Worm (Caenorhabditis elegans) whole organism, L1 larva: Measurements from ENCODE around the gene C53D6.8.

Experiments used
- C04F5.9 ChIP-seq: sonication (generic microtip); optimal IDR thresholded peaks from 2 replicates; lab custom pipeline; 2016; ENCODE audit warnings: missing genetic modification characterization, missing compliant biosample characterization
- C16A3.4 ChIP-seq: fragments of 150-350 bp; optimal IDR thresholded peaks from 2 replicates; lab custom pipeline; 2014; ENCODE audit warnings: missing biosample characterization, missing genetic modification characterization
- aha-1 ChIP-seq: fragments of 150-350 bp; optimal IDR thresholded peaks from 2 replicates; lab custom pipeline; 2014; ENCODE audit warnings: missing biosample characterization, missing genetic modification characterization
- alr-1 ChIP-seq: fragments of 200-800 bp; sonication (Bioruptor generic); optimal IDR thresholded peaks from 2 replicates; lab custom pipeline; 2018; ENCODE audit warnings: borderline replicate concordance, mild to moderate bottlenecking, missing genetic modification characterization, missing compliant biosample characterization
- aly-2 ChIP-seq: fragments of 150-350 bp; optimal IDR thresholded peaks from 2 replicates; lab custom pipeline; 2014; ENCODE audit warnings: missing biosample characterization, missing genetic modification characterization
- ceh-8 ChIP-seq: fragments of 200-800 bp; sonication (Bioruptor generic); optimal IDR thresholded peaks from 2 replicates; lab custom pipeline; 2018; ENCODE audit warnings: mild to moderate bottlenecking, missing genetic modification characterization, moderate library complexity, missing compliant biosample characterization
- ceh-82 ChIP-seq, 3 experiments: fragments of 150-350 bp in 1 of 3; sonication (generic microtip) in 2 of 3; optimal IDR thresholded peaks; 2 replicates each; lab custom pipeline; 2014 to 2017; ENCODE audit warnings: missing biosample characterization in 3 of 3, missing genetic modification characterization in 3 of 3
- dpl-1 ChIP-seq, 3 experiments: fragments of 150-350 bp in 2 of 3; sonication (generic microtip) in 1 of 3; optimal IDR thresholded peaks; 2 replicates each; lab custom pipeline; 2014 to 2017; ENCODE audit warnings: missing biosample characterization in 3 of 3, missing genetic modification characterization in 3 of 3, missing genetic modification reagents in 3 of 3
- dsc-1 ChIP-seq: sonication (generic microtip); optimal IDR thresholded peaks from 2 replicates; lab custom pipeline; 2016; ENCODE audit warnings: mild to moderate bottlenecking, missing genetic modification characterization, missing compliant biosample characterization
- efl-3 ChIP-seq: fragments of 200-800 bp; sonication (Bioruptor generic); optimal IDR thresholded peaks from 2 replicates; lab custom pipeline; 2018; ENCODE audit warnings: mild to moderate bottlenecking, missing genetic modification characterization, missing compliant biosample characterization
- elt-2 ChIP-seq: sonication (generic microtip); optimal IDR thresholded peaks from 2 replicates; lab custom pipeline; 2016; ENCODE audit warnings: missing genetic modification characterization, mild to moderate bottlenecking, inconsistent platforms, missing compliant biosample characterization, missing genetic modification reagents
- elt-3 ChIP-seq, 6 experiments: fragments of 150-350 bp in 1 of 6; sonication (generic microtip); optimal IDR thresholded peaks; 2 replicates each; lab custom pipeline; 2017 to 2018; ENCODE audit warnings: missing biosample characterization in 6 of 6, missing genetic modification characterization in 6 of 6, inconsistent platforms in 1 of 6
- ets-5 ChIP-seq: fragments of 200-800 bp; sonication (Bioruptor generic); IDR thresholded peaks from 2 replicates; pipeline ENCODE4 v1.3.6; 2022; ENCODE audit warnings: missing genetic modification characterization, missing compliant biosample characterization
- fkh-10 ChIP-seq: sonication (generic microtip); optimal IDR thresholded peaks from 2 replicates; lab custom pipeline; 2017; ENCODE audit warnings: missing biosample characterization, missing genetic modification reagents, missing genetic modification characterization
- fos-1 ChIP-seq: fragments of 150-350 bp; optimal IDR thresholded peaks from 2 replicates; lab custom pipeline; 2014; ENCODE audit warnings: missing biosample characterization, missing genetic modification characterization
- grh-1 ChIP-seq: fragments of 200-800 bp; sonication (Bioruptor generic); IDR thresholded peaks from 2 replicates; pipeline ENCODE4 v1.3.6; 2022; ENCODE audit warnings: missing genetic modification reagents, missing genetic modification characterization, missing compliant biosample characterization
- hlh-17 ChIP-seq: fragments of 200-800 bp; sonication (Bioruptor generic); optimal IDR thresholded peaks from 2 replicates; lab custom pipeline; 2018; ENCODE audit warnings: missing genetic modification characterization, mild to moderate bottlenecking, missing compliant biosample characterization, moderate library complexity, borderline replicate concordance
- hlh-4 ChIP-seq: sonication (generic microtip); optimal IDR thresholded peaks from 2 replicates; lab custom pipeline; 2016; ENCODE audit warnings: mild to moderate bottlenecking, missing genetic modification characterization, missing compliant biosample characterization
- hpl-2 ChIP-seq: fragments of 150-350 bp; optimal IDR thresholded peaks from 2 replicates; lab custom pipeline; 2014; ENCODE audit warnings: missing biosample characterization, missing genetic modification reagents, missing genetic modification characterization
- irx-1 ChIP-seq: sonication (generic microtip); optimal IDR thresholded peaks from 2 replicates; lab custom pipeline; 2016; ENCODE audit warnings: missing genetic modification characterization, missing compliant biosample characterization
- lin-13 ChIP-seq: fragments of 150-350 bp; optimal IDR thresholded peaks from 2 replicates; lab custom pipeline; 2014; ENCODE audit warnings: missing biosample characterization, missing genetic modification reagents, missing genetic modification characterization
- lin-14 ChIP-seq: fragments of 200-800 bp; sonication (Bioruptor generic); optimal IDR thresholded peaks from 2 replicates; lab custom pipeline; 2018; ENCODE audit warnings: mild to moderate bottlenecking, missing genetic modification characterization, moderate library complexity, missing compliant biosample characterization
- lin-15B ChIP-seq: fragments of 150-350 bp; sonication (generic microtip); optimal IDR thresholded peaks from 3 replicates; lab custom pipeline; 2014; ENCODE audit warnings: missing biosample characterization, missing genetic modification characterization
- lin-35 ChIP-seq, 2 experiments: fragments of 150-350 bp; optimal IDR thresholded peaks; 2 replicates each; lab custom pipeline; 2014; ENCODE audit warnings: missing biosample characterization in 2 of 2, missing genetic modification characterization in 2 of 2, missing genetic modification reagents in 2 of 2
- lin-39 ChIP-seq: fragments of 150-350 bp; optimal IDR thresholded peaks from 2 replicates; lab custom pipeline; 2014; ENCODE audit warnings: missing biosample characterization, missing genetic modification reagents, missing genetic modification characterization
- lsy-2 ChIP-seq, 2 experiments: fragments of 150-350 bp; optimal IDR thresholded peaks; 2 replicates each; lab custom pipeline; 2014; ENCODE audit warnings: missing biosample characterization in 2 of 2, missing genetic modification characterization in 2 of 2
- mab-9 ChIP-seq: fragments of 200-800 bp; sonication (Bioruptor generic); IDR thresholded peaks from 2 replicates; pipeline ENCODE4 v1.3.6; 2022; ENCODE audit warnings: missing genetic modification reagents, missing genetic modification characterization, missing compliant biosample characterization
- mdl-1 ChIP-seq, 2 experiments: fragments of 150-350 bp; optimal IDR thresholded peaks; 2 replicates each; lab custom pipeline; 2014 to 2017; ENCODE audit warnings: missing biosample characterization in 2 of 2, missing genetic modification characterization in 2 of 2, inconsistent platforms in 1 of 2
- mep-1 ChIP-seq: fragments of 150-350 bp; optimal IDR thresholded peaks from 2 replicates; lab custom pipeline; 2014; ENCODE audit warnings: missing biosample characterization, missing genetic modification characterization
- nhr-11 ChIP-seq: fragments of 150-350 bp; optimal IDR thresholded peaks from 2 replicates; lab custom pipeline; 2014; ENCODE audit warnings: missing biosample characterization, missing genetic modification characterization
- nhr-19 ChIP-seq: fragments of 200-800 bp; sonication (Bioruptor generic); conservative IDR thresholded peaks from 2 replicates; pipeline ENCODE4 v1.3.6; 2022; ENCODE audit warnings: missing genetic modification characterization, missing compliant biosample characterization
- nhr-20 ChIP-seq: sonication (generic microtip); optimal IDR thresholded peaks from 2 replicates; lab custom pipeline; 2016; ENCODE audit warnings: mild to moderate bottlenecking, missing genetic modification characterization, missing compliant biosample characterization
- nhr-237 ChIP-seq: fragments of 150-350 bp; optimal IDR thresholded peaks from 2 replicates; lab custom pipeline; 2014; ENCODE audit warnings: missing biosample characterization, missing genetic modification characterization
- nhr-28 ChIP-seq: fragments of 150-350 bp; optimal IDR thresholded peaks from 2 replicates; lab custom pipeline; 2014; ENCODE audit warnings: missing biosample characterization, missing genetic modification characterization
- nhr-47 ChIP-seq: sonication (generic microtip); optimal IDR thresholded peaks from 2 replicates; lab custom pipeline; 2016; ENCODE audit warnings: mild to moderate bottlenecking, missing genetic modification characterization, moderate library complexity, missing compliant biosample characterization
- nhr-71 ChIP-seq: sonication (generic microtip); optimal IDR thresholded peaks from 2 replicates; lab custom pipeline; 2016; ENCODE audit warnings: mild to moderate bottlenecking, missing genetic modification characterization, moderate library complexity, missing compliant biosample characterization
- nhr-76 ChIP-seq: sonication (generic microtip); optimal IDR thresholded peaks from 2 replicates; lab custom pipeline; 2017; ENCODE audit warnings: missing biosample characterization, missing genetic modification characterization
- nhr-77 ChIP-seq: fragments of 150-350 bp; optimal IDR thresholded peaks from 2 replicates; lab custom pipeline; 2014; ENCODE audit warnings: missing biosample characterization, missing genetic modification characterization
- pax-3 ChIP-seq: fragments of 200-800 bp; sonication (Bioruptor generic); optimal IDR thresholded peaks from 2 replicates; lab custom pipeline; 2018; ENCODE audit warnings: mild to moderate bottlenecking, missing genetic modification characterization, moderate library complexity, missing compliant biosample characterization
- rnt-1 ChIP-seq: sonication (generic microtip); optimal IDR thresholded peaks from 2 replicates; lab custom pipeline; 2016; ENCODE audit warnings: mild to moderate bottlenecking, missing genetic modification characterization, moderate library complexity, missing compliant biosample characterization
- skn-1 ChIP-seq: fragments of 150-350 bp; optimal IDR thresholded peaks from 2 replicates; lab custom pipeline; 2014; ENCODE audit warnings: missing biosample characterization, missing genetic modification characterization
- snu-23 ChIP-seq: sonication (generic microtip); optimal IDR thresholded peaks from 2 replicates; lab custom pipeline; 2016; ENCODE audit warnings: missing genetic modification characterization, missing compliant biosample characterization
- sptf-1 ChIP-seq: fragments of 150-350 bp; optimal IDR thresholded peaks from 2 replicates; lab custom pipeline; 2014; ENCODE audit warnings: missing biosample characterization, missing genetic modification characterization
- sup-37 ChIP-seq: fragments of 200-800 bp; sonication (Bioruptor generic); optimal IDR thresholded peaks from 2 replicates; lab custom pipeline; 2018; ENCODE audit warnings: mild to moderate bottlenecking, missing genetic modification characterization, missing compliant biosample characterization
- swsn-7 ChIP-seq: sonication (generic microtip); optimal IDR thresholded peaks from 2 replicates; lab custom pipeline; 2016; ENCODE audit warnings: missing genetic modification characterization, missing compliant biosample characterization
- tbx-2 ChIP-seq: sonication (generic microtip); optimal IDR thresholded peaks from 2 replicates; lab custom pipeline; 2016; ENCODE audit warnings: missing genetic modification characterization, missing compliant biosample characterization
- tlp-1 ChIP-seq: fragments of 150-350 bp; optimal IDR thresholded peaks from 2 replicates; lab custom pipeline; 2014; ENCODE audit warnings: missing biosample characterization, missing genetic modification characterization
- ztf-11 ChIP-seq, 2 experiments: sonication (generic microtip); optimal IDR thresholded peaks; 2 replicates each; lab custom pipeline; 2016 to 2017; ENCODE audit warnings: missing genetic modification characterization in 2 of 2, missing biosample characterization in 1 of 2, missing compliant biosample characterization in 1 of 2
- ztf-4 ChIP-seq: fragments of 150-350 bp; optimal IDR thresholded peaks from 2 replicates; lab custom pipeline; 2014; ENCODE audit warnings: missing biosample characterization, missing genetic modification characterization

C53D6.8 gene

DNA sequence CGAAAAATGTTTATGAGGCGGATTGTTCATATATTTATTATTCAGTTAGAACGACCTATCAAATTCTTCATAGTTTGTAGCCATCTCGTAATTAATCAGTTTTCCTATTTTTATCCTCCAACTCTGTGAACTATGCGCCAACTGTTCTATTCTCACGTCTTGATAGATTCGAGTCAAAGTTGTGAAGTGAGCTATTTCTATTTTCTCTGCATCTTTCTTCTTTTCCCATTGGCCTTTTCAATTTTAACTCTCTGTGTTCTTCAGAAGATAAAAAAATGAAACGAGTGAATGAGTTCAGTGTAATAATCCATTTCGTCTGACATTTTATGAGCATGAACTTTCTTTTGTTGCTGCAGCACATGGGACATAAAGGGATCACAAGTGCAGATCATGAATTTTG, 24.5 kb downstream of the C53D6.8 start (continued):
- TF ChIP-seq ceh-8 (no peak), tlp-1 (tag; lab: Kevin White, UChicago) (no peak), nhr-47 (no peak), fkh-10 (GFP tag; lab: Kevin White, UChicago) (no peak), lin-15B (no peak), grh-1 (no peak), lin-35 (GFP tag; optimal IDR thresholded peaks at IDR 0.05; lab: Kevin White, UChicago) (no peak), nhr-20 (tag; lab: Kevin White, UChicago) (peak; percentile 14), ceh-82 (tag; optimal IDR thresholded peaks at IDR 0.05; lab: Kevin White, UChicago) (no peak), nhr-19 (GFP tag; lab: Robert Waterston, UW) (0 out of 2 replicates have a peak, but pooled peaks have one; percentile 15), ztf-4 (tag; lab: Kevin White, UChicago) (no peak), lin-39 (tag; lab: Kevin White, UChicago) (peak; percentile 5), nhr-237 (no peak), rnt-1 (tag; lab: Kevin White, UChicago) (peak; percentile 60), aly-2 (no peak), swsn-7 (tag; lab: Kevin White, UChicago) (no peak), hlh-17 (GFP tag; lab: Kevin White, UChicago) (no peak)

DNA sequence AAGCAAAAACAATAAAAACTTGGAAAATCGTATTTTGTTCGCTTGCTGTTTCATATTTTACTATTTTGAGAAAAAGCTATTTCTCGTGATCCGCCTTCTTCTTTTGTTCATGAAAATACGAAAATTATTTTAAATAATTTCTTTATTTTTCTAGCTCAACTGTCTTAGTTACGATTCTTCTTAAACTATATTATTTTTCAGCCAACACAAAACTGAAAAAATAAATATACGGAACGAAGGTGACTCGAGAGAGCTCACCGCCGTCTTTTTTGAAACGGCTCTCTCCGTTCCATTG, 27.3 kb downstream of the C53D6.8 start, which contains the start of gene pdzd-8:
Gene pdzd-8, plus strand, starts transcription at position 196 of the 295 bp plus-strand sequence.
- no peak for TF ChIP-seq ztf-11 (tag; optimal IDR thresholded peaks at IDR 0.05; lab: Kevin White, UChicago)
- no peak for TF ChIP-seq skn-1 (tag; lab: Kevin White, UChicago)
- TF ChIP-seq lin-14 = no peak
- TF ChIP-seq nhr-20 (tag; lab: Kevin White, UChicago) = no peak
- TF ChIP-seq aly-2 = no peak
- TF ChIP-seq lin-15B = no peak
- no peak for TF ChIP-seq sup-37 (GFP tag; lab: Kevin White, UChicago)
- no peak for TF ChIP-seq nhr-28 (tag; lab: Kevin White, UChicago)
- TF ChIP-seq sptf-1 (tag; lab: Kevin White, UChicago) = no peak
- no peak for TF ChIP-seq snu-23 (GFP tag; lab: Kevin White, UChicago)
- no peak for TF ChIP-seq aha-1 (tag; lab: Kevin White, UChicago)
- TF ChIP-seq elt-3 (tag; optimal IDR thresholded peaks at IDR 0.05; lab: Kevin White, UChicago) = no peak
- no peak for TF ChIP-seq irx-1
- no peak for TF ChIP-seq hlh-4 (tag; lab: Kevin White, UChicago)
- no peak for TF ChIP-seq lin-13 (GFP tag; lab: Kevin White, UChicago)
- no peak for TF ChIP-seq efl-3
- TF ChIP-seq tbx-2 = no peak
- no peak for TF ChIP-seq ets-5 (GFP tag; lab: Robert Waterston, UW)
- no peak for TF ChIP-seq mdl-1 (tag; optimal IDR thresholded peaks at IDR 0.05; lab: Kevin White, UChicago)

DNA sequence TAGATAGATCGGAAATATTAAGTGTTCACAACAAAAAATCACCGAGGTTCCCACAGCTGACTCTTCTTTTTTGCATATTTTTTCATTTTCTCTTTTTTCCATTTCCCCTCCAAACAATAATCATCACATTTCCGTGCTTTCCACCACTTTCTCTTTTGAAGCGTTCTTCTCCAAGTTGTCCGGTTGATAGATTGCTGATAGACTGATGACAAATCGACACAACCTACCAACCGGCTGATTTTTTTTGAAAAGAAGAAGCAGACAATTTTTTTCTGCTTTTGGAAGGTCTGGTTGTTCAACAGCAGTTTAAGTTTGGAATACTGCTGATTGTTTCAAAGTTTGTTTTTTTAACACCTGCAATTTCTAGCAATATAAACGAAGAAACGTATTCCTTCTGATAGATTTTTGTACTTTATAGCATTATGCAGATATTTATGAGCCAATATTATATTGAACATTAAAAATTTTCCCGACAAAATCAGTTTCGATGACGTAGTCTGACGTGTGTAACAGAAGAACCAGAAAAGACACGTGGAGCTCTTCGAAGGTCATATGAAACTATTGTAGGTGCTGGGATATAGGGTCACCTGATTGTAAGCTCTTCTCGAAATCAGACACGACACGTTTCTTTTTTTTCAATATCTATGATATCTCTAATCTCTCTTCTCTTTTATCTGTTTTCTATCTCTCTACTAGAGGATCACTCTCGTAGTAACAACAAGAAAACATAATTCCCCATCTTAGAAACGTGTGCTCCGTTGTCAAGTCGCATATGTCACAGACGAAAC, 27.8 kb downstream of the C53D6.8 start:
- TF ChIP-seq aha-1 (tag; lab: Kevin White, UChicago) (no peak), nhr-76 (no peak), nhr-47 (peak; percentile 34), dsc-1 (tag; lab: Kevin White, UChicago) (no peak), C16A3.4 (peak; percentile 45), nhr-77 (no peak), nhr-71 (peak; percentile 90), C04F5.9 (tag; lab: Kevin White, UChicago) (no peak), hlh-17 (GFP tag; lab: Kevin White, UChicago) (no peak), alr-1 (no peak), skn-1 (tag; lab: Kevin White, UChicago) (no peak), hpl-2 (no peak), aly-2 (no peak), nhr-11 (tag; lab: Kevin White, UChicago) (no peak), fos-1 (tag; lab: Kevin White, UChicago) (no peak), lsy-2 (tag; optimal IDR thresholded peaks at IDR 0.05; lab: Kevin White, UChicago) (peak; percentile 54 to 68), mab-9 (GFP tag; lab: Robert Waterston, UW) (no peak), mep-1 (tag; lab: Kevin White, UChicago) (no peak), rnt-1 (tag; lab: Kevin White, UChicago) (peak; percentile 79), elt-2 (tag; lab: Kevin White, UChicago) (no peak), pax-3 (tag; lab: Kevin White, UChicago) (no peak), dpl-1 (GFP tag; optimal IDR thresholded peaks at IDR 0.05; lab: Kevin White, UChicago) (no peak), nhr-20 (tag; lab: Kevin White, UChicago) (peak; percentile 71)
